Fruit fly (Drosophila melanogaster) whole organism, pupa: ENCODE data around the gene Noa36.

Experiments
- D1 ChIP-seq: fragments of 200-800 bp; sonication (Bioruptor generic); optimal IDR thresholded peaks from 2 replicates; lab custom pipeline; 2018; ENCODE audit warnings: missing biosample characterization, mild to moderate bottlenecking, missing genetic modification characterization, moderate library complexity
- Pif1A ChIP-seq: fragments of 200-800 bp; sonication (Bioruptor generic); optimal IDR thresholded peaks from 3 replicates; lab custom pipeline; 2016; ENCODE audit warnings: missing biosample characterization, missing genetic modification characterization
- Pif1B ChIP-seq: fragments of 200-800 bp; sonication (Bioruptor generic); optimal IDR thresholded peaks from 3 replicates; lab custom pipeline; 2016; ENCODE audit warnings: missing biosample characterization, missing genetic modification characterization
- Snoo ChIP-seq: fragments of 200-800 bp; sonication (Bioruptor generic); optimal IDR thresholded peaks from 3 replicates; lab custom pipeline; 2017; ENCODE audit warnings: missing biosample characterization, mild to moderate bottlenecking, missing genetic modification characterization, inconsistent platforms

dm6 chr3R:28630092-28630491, 31.0 kb upstream of the Noa36 start:
- TF ChIP-seq D1 (tag; lab: Kevin White, UChicago), result no peak
- no peak for TF ChIP-seq Pif1A (GFP tag; lab: Kevin White, UChicago)
- TF ChIP-seq Pif1B (GFP tag; lab: Kevin White, UChicago), result no peak
- TF ChIP-seq Snoo, result no peak
